Worm (Caenorhabditis elegans) whole organism, midembryonic: Measurements from ENCODE around the gene K01A12.3.

Experiments used
- T22C8.4 ChIP-seq: fragments of 200-800 bp; sonication (Bioruptor generic); IDR thresholded peaks from 2 replicates; pipeline ENCODE4 v1.3.6; 2022; ENCODE audit warnings: missing genetic modification characterization, missing compliant biosample characterization
- flt-1 ChIP-seq: fragments of 200-800 bp; sonication (Bioruptor generic); IDR thresholded peaks from 2 replicates; pipeline ENCODE4 v1.3.6; 2022; ENCODE audit warnings: missing genetic modification characterization, missing compliant biosample characterization
- med-1 ChIP-seq: sonication (generic microtip); optimal IDR thresholded peaks from 2 replicates; lab custom pipeline; 2017; ENCODE audit warnings: missing genetic modification characterization, mild to moderate bottlenecking, missing compliant biosample characterization, antibody characterized with exemption, missing genetic modification reagents; ENCODE audit not compliant: insufficient read depth
- ztf-23 ChIP-seq: fragments of 200-800 bp; sonication (Bioruptor generic); IDR thresholded peaks from 2 replicates; pipeline ENCODE4 v1.3.6; 2022; ENCODE audit warnings: missing genetic modification reagents, missing genetic modification characterization, missing compliant biosample characterization

DNA sequence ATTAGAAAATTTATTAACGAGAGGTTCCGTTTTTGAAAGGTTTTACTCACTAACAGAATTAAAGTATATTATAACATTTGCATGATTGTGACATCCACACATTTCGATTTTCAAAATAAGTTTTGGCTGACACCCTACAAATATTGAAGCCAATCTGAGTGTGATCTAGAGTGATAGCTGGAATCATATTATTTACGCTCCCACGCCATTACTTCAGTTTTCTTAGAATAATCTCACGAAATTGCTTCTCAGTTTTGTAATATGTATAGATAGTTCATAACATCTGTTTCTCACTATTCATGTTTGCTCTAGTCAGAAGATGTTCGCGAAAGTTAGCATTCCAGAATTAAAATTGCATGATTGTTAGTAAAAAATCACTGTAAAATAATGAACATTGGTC, 12.7 kb downstream of the K01A12.3 start:
- TF ChIP-seq ztf-23 (no peak), flt-1 (no peak), med-1 (no peak), T22C8.4 (GFP tag; lab: Robert Waterston, UW) (no peak)
